Worm (Caenorhabditis elegans): ENCODE data around the gene srh-169.

The srh-169 gene

DNA sequence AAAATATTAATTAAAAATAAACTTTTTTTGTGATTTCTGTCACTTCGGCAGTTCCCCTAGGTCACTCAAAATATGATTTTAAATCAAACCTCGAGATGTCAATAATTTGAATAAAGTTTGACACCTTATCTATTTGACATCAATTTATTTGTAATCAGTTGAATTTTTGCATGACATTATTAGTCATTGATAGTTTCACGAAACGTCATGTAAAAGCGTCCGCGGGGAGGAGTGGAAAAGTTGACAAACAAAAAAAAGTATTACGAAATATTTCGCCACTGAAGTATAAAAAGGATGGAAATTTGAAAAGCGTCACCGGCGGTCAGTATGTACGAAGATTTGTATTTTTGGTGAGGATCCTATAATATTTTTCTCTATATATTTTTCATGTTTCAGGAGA is 22.9 kb upstream of the srh-169 start, which contains the start of gene K09D9.1:
TSS of gene K09D9.1 (plus strand) at position 271 of the 400 bp plus-strand sequence.
- no peak for TF ChIP-seq mdl-1 (tag; optimal IDR thresholded peaks at IDR 0.05)
- peak; percentile 46 for TF ChIP-seq gmeb-1 (tag; optimal IDR thresholded peaks at IDR 0.05)
- peak; percentile 67 for TF ChIP-seq skn-1 (tag; optimal IDR thresholded peaks at IDR 0.05)
- peak; percentile 34 for TF ChIP-seq crh-2 (tag; optimal IDR thresholded peaks at IDR 0.05)
- TF ChIP-seq nhr-129 (tag; optimal IDR thresholded peaks at IDR 0.05): peak; percentile 86
- peak; percentile 59 for TF ChIP-seq sma-9 (GFP tag; optimal IDR thresholded peaks at IDR 0.05)
- TF ChIP-seq sma-9 (tag; optimal IDR thresholded peaks at IDR 0.05): no peak
- peak; percentile 97 for TF ChIP-seq fos-1 (tag; optimal IDR thresholded peaks at IDR 0.05)
- TF ChIP-seq C34F6.9 (tag; optimal IDR thresholded peaks at IDR 0.05): no peak

DNA sequence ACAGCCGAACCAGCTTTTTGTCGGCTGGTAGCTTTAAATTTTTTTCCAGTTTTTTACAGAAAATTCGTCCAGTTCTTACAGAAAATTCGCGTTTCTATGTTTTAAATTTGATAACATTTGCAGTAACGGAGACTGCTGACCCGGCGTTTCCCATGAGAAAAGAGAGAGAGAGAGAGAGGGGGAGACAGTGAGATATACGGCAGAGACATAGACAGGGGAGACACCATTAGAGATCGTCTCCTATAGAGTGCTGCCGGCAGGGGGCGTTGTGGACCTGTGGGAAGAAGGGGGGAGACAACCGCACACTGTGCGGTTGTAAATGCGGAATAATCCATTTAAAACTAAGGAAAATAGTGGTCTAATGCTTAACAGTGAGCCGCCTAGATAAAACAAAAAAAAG is 18.0 kb upstream of the srh-169 start:
- TF ChIP-seq sma-9 (GFP tag; optimal IDR thresholded peaks at IDR 0.05) (peak; percentile 20), sma-9 (tag; optimal IDR thresholded peaks at IDR 0.05) (no peak), ztf-1 (GFP tag; conservative IDR thresholded peaks at IDR 0.05) (no peak), nhr-12 (tag; optimal IDR thresholded peaks at IDR 0.05) (no peak), mbf-1 (tag; optimal IDR thresholded peaks at IDR 0.05) (no peak), F13H6.1 (tag; optimal IDR thresholded peaks at IDR 0.05) (no peak), snpc-4 (tag; optimal IDR thresholded peaks at IDR 0.05) (no peak), ztf-11 (tag; optimal IDR thresholded peaks at IDR 0.05) (no peak), gmeb-1 (tag; optimal IDR thresholded peaks at IDR 0.05) (no peak), nhr-11 (tag; optimal IDR thresholded peaks at IDR 0.05) (no peak), fos-1 (tag; optimal IDR thresholded peaks at IDR 0.05) (peak; percentile 7), nhr-129 (tag; optimal IDR thresholded peaks at IDR 0.05) (peak; percentile 23), sem-4 (tag; optimal IDR thresholded peaks at IDR 0.05) (no peak), blmp-1 (tag; optimal IDR thresholded peaks at IDR 0.05; ENCODE audit: insufficient read depth) (no peak), mab-5 (tag; optimal IDR thresholded peaks at IDR 0.05) (no peak), egl-27 (tag; optimal IDR thresholded peaks at IDR 0.05) (no peak), skn-1 (tag; optimal IDR thresholded peaks at IDR 0.05) (no peak), nhr-23 (tag; optimal IDR thresholded peaks at IDR 0.05) (no peak)

DNA sequence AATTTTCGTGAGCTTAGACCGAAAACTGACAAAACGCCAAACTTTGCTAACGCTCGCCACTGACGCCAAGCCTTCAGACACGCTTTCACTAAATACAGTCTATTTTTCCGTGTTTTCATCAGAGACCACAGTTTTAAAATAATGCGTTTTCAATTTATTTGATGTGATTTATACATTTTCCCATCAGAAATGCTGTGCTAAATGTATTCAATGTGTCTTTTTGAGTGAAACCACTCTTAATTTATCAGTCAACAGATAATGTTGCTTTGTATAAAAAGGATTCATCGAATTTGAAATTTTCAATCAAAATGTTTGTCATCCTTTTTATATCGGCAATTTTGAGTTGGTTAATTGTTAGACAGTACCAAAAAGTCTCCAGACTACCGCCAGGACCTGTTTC is 16.3 kb upstream of the srh-169 start, which contains the start of gene cyp-35A4:
TSS of gene cyp-35A4 (plus strand) at position 301 of the 400 bp plus-strand sequence.
- TF ChIP-seq nhr-6 (tag; optimal IDR thresholded peaks at IDR 0.05): no peak
- TF ChIP-seq dmd-4 (tag; optimal IDR thresholded peaks at IDR 0.05): no peak
- TF ChIP-seq ceh-16 (tag; optimal IDR thresholded peaks at IDR 0.05): no peak

DNA sequence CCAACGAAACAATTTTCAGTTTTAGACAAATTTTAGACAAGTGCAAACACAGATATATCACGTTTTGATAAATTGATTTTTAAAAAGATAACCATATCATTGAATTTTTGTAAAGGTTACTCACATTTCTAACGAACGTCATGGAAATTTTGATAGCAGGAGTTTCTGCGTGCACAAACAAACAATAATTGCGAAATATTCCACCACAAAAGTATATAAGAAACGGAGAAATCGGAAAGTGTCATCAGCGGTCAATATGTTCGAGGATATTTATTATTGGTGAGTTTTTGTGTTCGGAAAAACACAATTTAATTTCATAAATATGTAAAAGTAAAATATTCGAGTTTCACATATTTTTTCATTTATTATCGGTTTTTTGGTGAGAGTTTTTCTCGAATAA is 13.3 kb upstream of the srh-169 start, which contains the start of gene C49G7.7:
TSS of gene C49G7.7 (plus strand) at position 174 of the 400 bp plus-strand sequence.
- TF ChIP-seq R02D3.7 (tag; optimal IDR thresholded peaks at IDR 0.05) (no peak), peb-1 (tag; optimal IDR thresholded peaks at IDR 0.05) (no peak), sma-9 (GFP tag; optimal IDR thresholded peaks at IDR 0.05) (no peak), sma-9 (tag; optimal IDR thresholded peaks at IDR 0.05) (no peak), nhr-129 (tag; optimal IDR thresholded peaks at IDR 0.05) (no peak), aly-2 (tag; optimal IDR thresholded peaks at IDR 0.05) (no peak), ceh-82 (tag; optimal IDR thresholded peaks at IDR 0.05) (no peak), sem-4 (tag; optimal IDR thresholded peaks at IDR 0.05) (no peak), lsy-2 (tag; optimal IDR thresholded peaks at IDR 0.05) (no peak)

DNA sequence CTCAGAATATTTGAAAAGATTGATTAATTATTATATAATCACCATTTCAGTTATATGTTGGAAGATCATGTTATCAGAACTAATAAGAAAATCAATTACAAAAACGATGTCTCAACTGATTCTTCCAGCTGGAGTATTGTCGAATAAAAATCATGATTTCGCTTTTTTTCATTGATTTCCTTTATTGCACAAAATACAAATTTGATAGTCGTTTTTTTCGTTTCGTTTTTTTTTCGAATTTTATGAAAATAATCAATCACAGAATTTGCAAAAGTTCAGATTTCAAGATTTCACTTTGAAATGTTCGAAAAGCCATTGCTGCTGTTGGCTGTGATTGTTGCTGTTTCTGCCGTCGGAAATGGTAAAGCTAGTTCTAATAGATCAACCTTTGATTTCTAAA is 11.8 kb upstream of the srh-169 start, which contains the start of gene C49G7.13:
TSS of gene C49G7.13 (plus strand) at position 301 of the 400 bp plus-strand sequence.
- TF ChIP-seq dmd-4 (tag; optimal IDR thresholded peaks at IDR 0.05): no peak

DNA sequence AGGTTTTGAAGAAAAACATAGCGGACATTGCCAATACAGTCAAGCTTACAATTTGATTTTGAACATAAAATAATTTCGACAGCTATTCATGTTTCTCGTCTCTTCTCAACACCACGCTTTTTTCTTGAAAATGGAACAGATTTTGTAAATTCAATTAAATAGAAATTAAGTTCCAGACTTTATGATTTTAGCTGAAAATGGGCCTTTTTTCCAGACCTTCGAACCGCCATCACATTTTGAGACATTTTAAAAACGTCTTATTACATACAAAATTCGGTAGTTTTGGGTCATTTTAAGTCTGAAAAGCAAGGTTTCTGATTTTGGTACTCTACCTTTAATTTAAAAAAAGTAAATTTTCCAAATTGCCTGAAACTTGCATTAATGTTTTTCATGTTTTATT is 9.5 kb upstream of the srh-169 start, which contains the start of gene C49G7.12:
TSS of gene C49G7.12 (plus strand) at position 301 of the 400 bp plus-strand sequence.
- TF ChIP-seq nhr-6 (tag; optimal IDR thresholded peaks at IDR 0.05) (no peak), alr-1 (tag; optimal IDR thresholded peaks at IDR 0.05) (no peak), nhr-10 (tag; optimal IDR thresholded peaks at IDR 0.05) (no peak), nhr-129 (tag; optimal IDR thresholded peaks at IDR 0.05) (no peak), ZK546.5 (tag; optimal IDR thresholded peaks at IDR 0.05) (no peak), blmp-1 (tag; optimal IDR thresholded peaks at IDR 0.05; ENCODE audit: insufficient read depth) (no peak), ztf-11 (tag; optimal IDR thresholded peaks at IDR 0.05) (no peak), gmeb-1 (tag; optimal IDR thresholded peaks at IDR 0.05) (no peak), Y55F3AM.14 (GFP tag; optimal IDR thresholded peaks at IDR 0.05) (no peak), nhr-23 (tag; optimal IDR thresholded peaks at IDR 0.05) (no peak), zag-1 (tag; optimal IDR thresholded peaks at IDR 0.05) (no peak), fos-1 (tag; optimal IDR thresholded peaks at IDR 0.05) (no peak), nhr-25 (tag; optimal IDR thresholded peaks at IDR 0.05) (no peak), sma-9 (GFP tag; optimal IDR thresholded peaks at IDR 0.05) (no peak), sma-9 (tag; optimal IDR thresholded peaks at IDR 0.05) (no peak), unc-62 (GFP tag; optimal IDR thresholded peaks at IDR 0.05) (no peak), elt-3 (tag; optimal IDR thresholded peaks at IDR 0.05) (no peak), mab-5 (tag; optimal IDR thresholded peaks at IDR 0.05) (no peak), crh-2 (tag; optimal IDR thresholded peaks at IDR 0.05) (no peak)
